Fruit fly (Drosophila melanogaster) Kc167 (cell line): Measurements from ENCODE around the gene CG15563.

ENCODE experiments used
- Myc ChIP-seq: fragments of >200 bp; optimal IDR thresholded peaks from 2 replicates; lab custom pipeline; 2017; ENCODE audit warnings: missing external identifiers
- Sin3A ChIP-seq: fragments of >200 bp; optimal IDR thresholded peaks from 2 replicates; lab custom pipeline; 2018; ENCODE audit warnings: missing external identifiers
- h ChIP-seq: fragments of >200 bp; optimal IDR thresholded peaks from 3 replicates; lab custom pipeline; 2018; ENCODE audit warnings: missing external identifiers
- insv ChIP-seq: fragments of >200 bp; optimal IDR thresholded peaks from 3 replicates; lab custom pipeline; 2018; ENCODE audit warnings: missing external identifiers
- psq ChIP-seq: fragments of >200 bp; optimal IDR thresholded peaks from 2 replicates; lab custom pipeline; 2017; ENCODE audit warnings: missing external identifiers
- ttk ChIP-seq: sonication (Bioruptor generic); optimal IDR thresholded peaks from 2 replicates; lab custom pipeline; 2017; ENCODE audit warnings: missing external identifiers

DNA sequence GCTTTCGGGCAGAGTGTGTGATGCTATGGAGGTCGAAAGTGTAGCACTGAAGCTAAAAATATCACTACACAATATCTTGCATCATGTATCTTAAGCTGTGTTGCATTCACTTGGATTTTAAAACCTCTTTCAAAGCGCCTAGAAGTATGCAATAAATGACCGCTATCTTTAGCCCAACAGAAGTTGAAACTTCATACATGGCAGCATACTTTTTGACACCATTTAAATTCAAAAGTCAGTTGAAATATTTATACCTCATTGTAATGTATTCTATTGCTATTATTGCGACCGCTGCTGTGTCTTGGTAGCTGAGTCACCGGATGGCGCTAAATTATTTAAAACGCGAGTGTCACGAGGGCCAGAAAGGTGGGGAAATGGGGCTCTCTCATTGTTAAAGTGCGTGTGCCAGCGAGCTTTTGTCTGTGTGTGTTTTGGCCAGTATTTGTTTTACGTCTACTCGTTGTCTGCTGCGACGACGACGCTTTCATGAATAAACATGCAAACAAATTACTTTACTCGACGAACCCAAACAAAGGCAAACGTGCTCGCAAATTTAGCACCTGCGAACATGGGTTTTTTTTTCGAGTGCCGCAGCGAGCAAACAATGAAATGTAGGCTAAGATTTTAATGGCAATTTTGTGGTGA, 38.8 kb upstream of the CG15563 start:
- TF ChIP-seq ttk: no peak
- TF ChIP-seq psq (lab: Kevin White, UChicago): no peak
- no peak for TF ChIP-seq Sin3A
- no peak for TF ChIP-seq h (lab: Kevin White, UChicago)
- TF ChIP-seq insv (lab: Kevin White, UChicago): no peak
- TF ChIP-seq Myc (lab: Kevin White, UChicago): no peak
